Fruit fly (Drosophila melanogaster) whole organism, embryonic: Measurements from ENCODE around the gene CG43610.

Experiments
- ATbp ChIP-seq: fragments of 200-800 bp; sonication (Bioruptor generic); optimal IDR thresholded peaks from 2 replicates; lab custom pipeline; 2017; ENCODE audit warnings: missing biosample characterization, mild to moderate bottlenecking, missing genetic modification characterization, missing genetic modification reagents
- CG10274 ChIP-seq: fragments of 200-800 bp; sonication (Bioruptor generic); optimal IDR thresholded peaks from 3 replicates; lab custom pipeline; 2017; ENCODE audit warnings: missing biosample characterization, mild to moderate bottlenecking, missing genetic modification characterization
- CG10462 ChIP-seq: fragments of 200-800 bp; sonication (Bioruptor generic); optimal IDR thresholded peaks from 2 replicates; lab custom pipeline; 2016; ENCODE audit warnings: missing biosample characterization, missing genetic modification characterization
- CG1233 ChIP-seq: fragments of 200-800 bp; sonication (Bioruptor generic); optimal IDR thresholded peaks from 4 replicates; lab custom pipeline; 2018; ENCODE audit warnings: missing biosample characterization, mild to moderate bottlenecking, missing genetic modification characterization
- CG13296 ChIP-seq: fragments of 200-800 bp; sonication (Bioruptor generic); optimal IDR thresholded peaks from 3 replicates; lab custom pipeline; 2018; ENCODE audit warnings: missing biosample characterization, mild to moderate bottlenecking, missing genetic modification characterization
- CG13775 ChIP-seq: fragments of 200-800 bp; sonication (Bioruptor generic); optimal IDR thresholded peaks from 3 replicates; lab custom pipeline; 2017; ENCODE audit warnings: missing biosample characterization, mild to moderate bottlenecking, missing genetic modification characterization
- CG14710 ChIP-seq: fragments of 200-800 bp; sonication (Bioruptor generic); optimal IDR thresholded peaks from 3 replicates; lab custom pipeline; 2019; ENCODE audit warnings: missing biosample characterization, mild to moderate bottlenecking, missing genetic modification characterization, moderate library complexity
- CG17328 ChIP-seq: fragments of 200-800 bp; sonication (Bioruptor generic); IDR thresholded peaks from 2 replicates; pipeline ENCODE4 v1.3.6; 2022; ENCODE audit warnings: missing biosample characterization, missing genetic modification characterization
- CG17359 ChIP-seq: fragments of 200-800 bp; sonication (Bioruptor generic); optimal IDR thresholded peaks from 3 replicates; lab custom pipeline; 2018; ENCODE audit warnings: missing biosample characterization, mild to moderate bottlenecking, missing genetic modification characterization, moderate library complexity
- CG1832 ChIP-seq: fragments of 200-800 bp; sonication (Bioruptor generic); optimal IDR thresholded peaks from 2 replicates; lab custom pipeline; 2017; ENCODE audit warnings: missing biosample characterization, mild to moderate bottlenecking, missing genetic modification characterization, inconsistent platforms
- CG2120 ChIP-seq: fragments of 200-800 bp; sonication (Bioruptor generic); optimal IDR thresholded peaks from 3 replicates; lab custom pipeline; 2016; ENCODE audit warnings: missing biosample characterization, missing genetic modification characterization
- CG2202 ChIP-seq: fragments of 200-800 bp; sonication (Bioruptor generic); optimal IDR thresholded peaks from 2 replicates; lab custom pipeline; 2018; ENCODE audit warnings: missing biosample characterization, mild to moderate bottlenecking, missing genetic modification characterization
- CG2678 ChIP-seq: fragments of 200-800 bp; sonication (Bioruptor generic); optimal IDR thresholded peaks from 3 replicates; lab custom pipeline; 2019; ENCODE audit warnings: missing biosample characterization, mild to moderate bottlenecking, missing genetic modification characterization, moderate library complexity
- CG4404 ChIP-seq: fragments of 200-800 bp; sonication (Bioruptor generic); IDR thresholded peaks from 2 replicates; pipeline ENCODE4 v1.3.6; 2022; ENCODE audit warnings: missing biosample characterization, missing genetic modification characterization
- CG6254 ChIP-seq: fragments of 200-800 bp; sonication (Bioruptor generic); optimal IDR thresholded peaks from 3 replicates; lab custom pipeline; 2017; ENCODE audit warnings: mild to moderate bottlenecking, missing biosample characterization, missing genetic modification reagents, missing genetic modification characterization
- CG6854 ChIP-seq: fragments of 200-800 bp; sonication (Bioruptor generic); optimal IDR thresholded peaks from 3 replicates; lab custom pipeline; 2017; ENCODE audit warnings: missing biosample characterization, mild to moderate bottlenecking, missing genetic modification characterization
- CkIIα-i1 ChIP-seq: fragments of 200-800 bp; sonication (Bioruptor generic); IDR thresholded peaks from 2 replicates; pipeline ENCODE4 v1.3.6; 2022; ENCODE audit warnings: missing biosample characterization, missing genetic modification characterization
- E2f2 ChIP-seq: fragments of 200-800 bp; sonication (Bioruptor generic); IDR thresholded peaks from 2 replicates; pipeline ENCODE4 v1.3.6; 2022; ENCODE audit warnings: missing biosample characterization, missing genetic modification characterization
- Eip74EF ChIP-seq, 2 experiments: fragments of 200-800 bp in 1 of 2; fragments of >200 bp in 1 of 2; sonication (Bioruptor generic) in 1 of 2; optimal IDR thresholded peaks; 2 replicates each; lab custom pipeline; 2017 to 2019; ENCODE audit warnings: missing biosample characterization in 2 of 2, missing genetic modification characterization in 2 of 2, mild to moderate bottlenecking in 1 of 2, moderate library complexity in 1 of 2
- Fer1 ChIP-seq: fragments of 200-800 bp; sonication (Bioruptor generic); optimal IDR thresholded peaks from 2 replicates; lab custom pipeline; 2017; ENCODE audit warnings: missing biosample characterization, mild to moderate bottlenecking, missing genetic modification characterization
- HHEX ChIP-seq: fragments of 200-800 bp; sonication (Bioruptor generic); optimal IDR thresholded peaks from 3 replicates; lab custom pipeline; 2017; ENCODE audit warnings: missing biosample characterization, mild to moderate bottlenecking, missing genetic modification characterization, missing genetic modification reagents
- HLH3B ChIP-seq: fragments of 200-800 bp; sonication (Bioruptor generic); IDR thresholded peaks from 2 replicates; pipeline ENCODE4 v1.3.6; 2022; ENCODE audit warnings: missing biosample characterization, missing genetic modification characterization
- Hr3 ChIP-seq: fragments of 200-800 bp; sonication (Bioruptor generic); optimal IDR thresholded peaks from 3 replicates; lab custom pipeline; 2016; ENCODE audit warnings: missing biosample characterization, missing genetic modification characterization
- Hr78 ChIP-seq, 2 experiments: fragments of 200-800 bp in 1 of 2; fragments of >200 bp in 1 of 2; sonication (Bioruptor generic) in 1 of 2; optimal IDR thresholded peaks; 2 replicates each; lab custom pipeline; 2017 to 2019; ENCODE audit warnings: missing biosample characterization in 2 of 2, missing genetic modification characterization in 2 of 2, mild to moderate bottlenecking in 1 of 2, moderate library complexity in 1 of 2
- Kr ChIP-seq: fragments of 200-800 bp; sonication (Bioruptor generic); optimal IDR thresholded peaks from 2 replicates; lab custom pipeline; 2017; ENCODE audit warnings: missing biosample characterization, mild to moderate bottlenecking, missing genetic modification characterization
- Lhr ChIP-seq: fragments of 200-800 bp; sonication (Bioruptor generic); optimal IDR thresholded peaks from 3 replicates; lab custom pipeline; 2017; ENCODE audit warnings: mild to moderate bottlenecking, missing biosample characterization, missing genetic modification reagents, missing genetic modification characterization
- Meics ChIP-seq: fragments of 200-800 bp; sonication (Bioruptor generic); optimal IDR thresholded peaks from 2 replicates; lab custom pipeline; 2017; ENCODE audit warnings: missing biosample characterization, mild to moderate bottlenecking, missing genetic modification characterization
- Nf-YB ChIP-seq: fragments of 200-800 bp; sonication (Bioruptor generic); optimal IDR thresholded peaks from 3 replicates; lab custom pipeline; 2019; ENCODE audit warnings: missing biosample characterization, mild to moderate bottlenecking, missing genetic modification characterization, moderate library complexity
- NfI ChIP-seq: fragments of 200-800 bp; sonication (Bioruptor generic); optimal IDR thresholded peaks from 3 replicates; lab custom pipeline; 2018; ENCODE audit warnings: missing biosample characterization, mild to moderate bottlenecking, missing genetic modification characterization, moderate library complexity
- Pdp1 ChIP-seq, 2 experiments: fragments of 200-800 bp; sonication (Bioruptor generic); optimal IDR thresholded peaks; 3 replicates each; lab custom pipeline; 2016; ENCODE audit warnings: missing biosample characterization in 2 of 2, missing genetic modification characterization in 2 of 2, mild to moderate bottlenecking in 1 of 2, moderate library complexity in 1 of 2
- Ssrp ChIP-seq: fragments of 200-800 bp; sonication (Bioruptor generic); optimal IDR thresholded peaks from 2 replicates; lab custom pipeline; 2018; ENCODE audit warnings: missing biosample characterization, mild to moderate bottlenecking, missing genetic modification characterization, moderate library complexity
- Tbp ChIP-seq: fragments of >200 bp; optimal IDR thresholded peaks from 2 replicates; lab custom pipeline; 2018; ENCODE audit warnings: missing biosample characterization, missing genetic modification characterization
- bcd ChIP-seq: fragments of 200-800 bp; sonication (Bioruptor generic); optimal IDR thresholded peaks from 2 replicates; lab custom pipeline; 2017; ENCODE audit warnings: missing biosample characterization, mild to moderate bottlenecking, missing genetic modification characterization
- chif ChIP-seq, 2 experiments: fragments of 200-800 bp; sonication (Bioruptor generic); optimal IDR thresholded peaks; 3 replicates each; lab custom pipeline; 2016; ENCODE audit warnings: missing biosample characterization in 2 of 2, missing genetic modification characterization in 2 of 2
- croc ChIP-seq: fragments of 200-800 bp; sonication (Bioruptor generic); conservative IDR thresholded peaks from 3 replicates; pipeline ENCODE4 v1.3.6; 2022; ENCODE audit warnings: missing biosample characterization, missing genetic modification characterization
- cwo ChIP-seq: fragments of 200-800 bp; sonication (Bioruptor generic); optimal IDR thresholded peaks from 3 replicates; lab custom pipeline; 2017; ENCODE audit warnings: missing biosample characterization, missing genetic modification characterization, mild to moderate bottlenecking, moderate library complexity, missing genetic modification reagents
- dimm ChIP-seq: fragments of 200-800 bp; sonication (Bioruptor generic); IDR thresholded peaks from 2 replicates; pipeline ENCODE4 v1.3.6; 2022; ENCODE audit warnings: missing biosample characterization, missing genetic modification characterization
- dpn ChIP-seq, 2 experiments: fragments of 200-800 bp; sonication (Bioruptor generic); optimal IDR thresholded peaks; 3 replicates each; lab custom pipeline; 2016; ENCODE audit warnings: missing biosample characterization in 2 of 2, missing genetic modification characterization in 2 of 2
- kah ChIP-seq: fragments of 200-800 bp; sonication (Bioruptor generic); optimal IDR thresholded peaks from 2 replicates; lab custom pipeline; 2018; ENCODE audit warnings: missing biosample characterization, mild to moderate bottlenecking, missing genetic modification characterization
- lab ChIP-seq: fragments of 200-800 bp; sonication (Bioruptor generic); optimal IDR thresholded peaks from 3 replicates; lab custom pipeline; 2017; ENCODE audit warnings: missing biosample characterization, missing genetic modification characterization, mild to moderate bottlenecking, moderate library complexity, missing genetic modification reagents
- lola ChIP-seq, 3 experiments: fragments of >200 bp in 2 of 3; fragments of 200-800 bp in 1 of 3; sonication (Bioruptor generic) in 1 of 3; optimal IDR thresholded peaks; 2 replicates each; lab custom pipeline; 2017 to 2019; ENCODE audit warnings: missing biosample characterization in 3 of 3, missing genetic modification characterization in 3 of 3, mild to moderate bottlenecking in 1 of 3, moderate library complexity in 1 of 3
- mam ChIP-seq: fragments of 200-800 bp; sonication (Bioruptor generic); optimal IDR thresholded peaks from 3 replicates; lab custom pipeline; 2016; ENCODE audit warnings: missing biosample characterization, missing genetic modification characterization
- odd ChIP-seq: fragments of 200-800 bp; sonication (Bioruptor generic); optimal IDR thresholded peaks from 2 replicates; lab custom pipeline; 2017; ENCODE audit warnings: missing biosample characterization, mild to moderate bottlenecking, missing genetic modification characterization
- org-1 ChIP-seq: fragments of 200-800 bp; sonication (Bioruptor generic); optimal IDR thresholded peaks from 2 replicates; lab custom pipeline; 2017; ENCODE audit warnings: missing biosample characterization, missing genetic modification characterization
- tap ChIP-seq: fragments of 200-800 bp; optimal IDR thresholded peaks from 3 replicates; lab custom pipeline; 2019; ENCODE audit warnings: missing biosample characterization, mild to moderate bottlenecking, missing genetic modification characterization, moderate library complexity
- twi ChIP-seq: fragments of 200-800 bp; optimal IDR thresholded peaks from 2 replicates; lab custom pipeline; 2019; ENCODE audit warnings: missing biosample characterization, mild to moderate bottlenecking, missing genetic modification characterization, moderate library complexity
- tx ChIP-seq: fragments of 200-800 bp; sonication (Bioruptor generic); optimal IDR thresholded peaks from 2 replicates; lab custom pipeline; 2016; ENCODE audit warnings: missing biosample characterization, missing genetic modification characterization
- vvl ChIP-seq: fragments of 200-800 bp; sonication (Bioruptor generic); IDR thresholded peaks from 2 replicates; pipeline ENCODE4 v1.3.6; 2022; ENCODE audit warnings: missing biosample characterization, missing genetic modification characterization
- zfh1 ChIP-seq: fragments of 200-800 bp; sonication (Bioruptor generic); IDR thresholded peaks from 3 replicates; pipeline ENCODE4 v1.3.6; 2022; ENCODE audit warnings: missing biosample characterization, missing genetic modification characterization

Gene CG43610

dm6 chr2L:6830264-6830729 is 31.3 kb downstream of the CG43610 start:
- TF ChIP-seq Kr (GFP tag; lab: Kevin White, UChicago): no peak
- TF ChIP-seq CG4404 (GFP tag; lab: Robert Waterston, UW): peak; percentile 71
- peak; percentile 64 for TF ChIP-seq Ssrp (tag; lab: Kevin White, UChicago)
- TF ChIP-seq kah (GFP tag; lab: Kevin White, UChicago): no peak
- TF ChIP-seq ATbp (GFP tag; lab: Kevin White, UChicago): peak; percentile 7
- 0 out of 2 replicates have a peak, but pooled peaks have one; percentile 40 for TF ChIP-seq vvl (GFP tag; lab: Robert Waterston, UW)
- peak; percentile 47 for TF ChIP-seq HHEX (GFP tag; lab: Kevin White, UChicago)
- TF ChIP-seq zfh1 (GFP tag; lab: Robert Waterston, UW): peak; percentile 77
- peak; percentile 39 for TF ChIP-seq CG6854 (GFP tag; lab: Kevin White, UChicago)
- peak; percentile 17 for TF ChIP-seq CG10462
- TF ChIP-seq CG14710 (tag; lab: Kevin White, UChicago): peak; percentile 79
- no peak for TF ChIP-seq dimm
- peak; percentile 24 for TF ChIP-seq org-1 (GFP tag; lab: Kevin White, UChicago)
- TF ChIP-seq mam (GFP tag; lab: Kevin White, UChicago): no peak
- peak; percentile 42 for TF ChIP-seq tap
- peak; percentile 1 to 21 for TF ChIP-seq Pdp1 (GFP tag; optimal IDR thresholded peaks at IDR 0.05; lab: Kevin White, UChicago)
- no peak for TF ChIP-seq CkIIα-i1 (GFP tag; lab: Robert Waterston, UW)
- TF ChIP-seq croc (GFP tag; lab: Robert Waterston, UW): peak; percentile 47; the same call in 2 of the 3 replicates
- peak; percentile 35 for TF ChIP-seq cwo (GFP tag; lab: Kevin White, UChicago)
- peak; percentile 55 for TF ChIP-seq bcd (GFP tag; lab: Kevin White, UChicago)
- TF ChIP-seq Eip74EF (GFP tag; optimal IDR thresholded peaks at IDR 0.05; lab: Kevin White, UChicago): peak in 1 of 2 experiments; percentile 38
- TF ChIP-seq Lhr (GFP tag; lab: Kevin White, UChicago): peak; percentile 27
- TF ChIP-seq lola (GFP tag; optimal IDR thresholded peaks at IDR 0.05; lab: Kevin White, UChicago): peak in 1 of 3 experiments; percentile 91
- TF ChIP-seq CG17328 (GFP tag; lab: Robert Waterston, UW): peak; percentile 44
- TF ChIP-seq Hr78 (GFP tag; optimal IDR thresholded peaks at IDR 0.05; lab: Kevin White, UChicago): peak in 1 of 2 experiments; percentile 34
- TF ChIP-seq Fer1 (GFP tag; lab: Kevin White, UChicago): peak; percentile 54
- TF ChIP-seq CG1233: peak; percentile 65
- no peak for TF ChIP-seq HLH3B (GFP tag; lab: Robert Waterston, UW)
- peak; percentile 62 for TF ChIP-seq lab
- TF ChIP-seq E2f2 (GFP tag; lab: Robert Waterston, UW): peak; percentile 40; the same call in 1 of the 2 replicates
- TF ChIP-seq odd: peak; percentile 62
- peak; percentile 27 for TF ChIP-seq CG2202 (tag; lab: Kevin White, UChicago)
- peak; percentile 78 for TF ChIP-seq CG2678 (tag; lab: Kevin White, UChicago)
- TF ChIP-seq dpn (GFP tag; optimal IDR thresholded peaks at IDR 0.05; lab: Kevin White, UChicago): peak in 1 of 2 experiments; percentile 27
- TF ChIP-seq Hr3 (GFP tag; lab: Kevin White, UChicago): no peak
- TF ChIP-seq CG6254: peak; percentile 56
- peak; percentile 12 for TF ChIP-seq CG13296 (GFP tag; lab: Kevin White, UChicago)
- TF ChIP-seq Meics (GFP tag; lab: Kevin White, UChicago): peak; percentile 62
- no peak for TF ChIP-seq CG10274 (GFP tag; lab: Kevin White, UChicago)
- peak; percentile 74 for TF ChIP-seq twi
- TF ChIP-seq CG13775: peak; percentile 62
- TF ChIP-seq CG2120 (GFP tag; lab: Kevin White, UChicago): no peak
- TF ChIP-seq Tbp (GFP tag; lab: Kevin White, UChicago): no peak
- TF ChIP-seq CG17359 (tag; lab: Kevin White, UChicago): peak; percentile 50
- peak; percentile 37 for TF ChIP-seq Nf-YB
- TF ChIP-seq tx (GFP tag; lab: Kevin White, UChicago): no peak
- TF ChIP-seq CG1832 (GFP tag; lab: Kevin White, UChicago): no peak
- TF ChIP-seq chif (GFP tag; optimal IDR thresholded peaks at IDR 0.05; lab: Kevin White, UChicago): peak in 1 of 2 experiments; percentile 9
- peak; percentile 17 for TF ChIP-seq NfI (GFP tag; lab: Kevin White, UChicago)
